Worm (Caenorhabditis elegans): ENCODE results near the gene pqn-65.

- no peak for TF ChIP-seq ama-1 (optimal IDR thresholded peaks at IDR 0.05)
- no peak for TF ChIP-seq pes-1 (GFP tag; IDR thresholded peaks at IDR 0.05)
- TF ChIP-seq F13C5.2 (tag; optimal IDR thresholded peaks at IDR 0.05), result no peak
- TF ChIP-seq hnd-1 (tag; optimal IDR thresholded peaks at IDR 0.05), result no peak
- TF ChIP-seq tra-4 (tag; optimal IDR thresholded peaks at IDR 0.05), result no peak
- TF ChIP-seq ets-7 (tag; optimal IDR thresholded peaks at IDR 0.05), result no peak
- TF ChIP-seq tbx-11 (GFP tag; IDR thresholded peaks at IDR 0.05), result no peak
- no peak for TF ChIP-seq hmg-4 (GFP tag; optimal IDR thresholded peaks at IDR 0.05)
- TF ChIP-seq ceh-13 (GFP tag; optimal IDR thresholded peaks at IDR 0.05), result no peak
- TF ChIP-seq sea-1 (GFP tag; conservative IDR thresholded peaks at IDR 0.05), result no peak
- TF ChIP-seq scrt-1 (GFP tag; IDR thresholded peaks at IDR 0.05), result no peak
Measured at ce11 chrX:4605828-4606227, 13.6 kb downstream of the pqn-65 start, which contains the start of gene spat-3.

Measured in whole organism, early embryonic.